Fruit fly (Drosophila melanogaster) whole organism, pupa: ENCODE data around the gene CG32214.
"Not testable (repeated sequence)": the region's sequence is repeated elsewhere in the genome, so short reads cannot be mapped to it uniquely, and the experiment has no call there.

Source experiments
- CG12605 ChIP-seq: fragments of 200-800 bp; sonication (Bioruptor generic); IDR thresholded peaks from 2 replicates; pipeline ENCODE4 v1.3.6; 2022; ENCODE audit warnings: missing biosample characterization, missing genetic modification characterization
- CG34367 ChIP-seq: fragments of 200-800 bp; sonication (Bioruptor generic); optimal IDR thresholded peaks from 2 replicates; lab custom pipeline; 2018; ENCODE audit warnings: missing biosample characterization, mild to moderate bottlenecking, missing genetic modification characterization
- Snoo ChIP-seq: fragments of 200-800 bp; sonication (Bioruptor generic); optimal IDR thresholded peaks from 3 replicates; lab custom pipeline; 2017; ENCODE audit warnings: missing biosample characterization, mild to moderate bottlenecking, missing genetic modification characterization, inconsistent platforms
- gl ChIP-seq: fragments of 200-800 bp; sonication (Bioruptor generic); optimal IDR thresholded peaks from 2 replicates; lab custom pipeline; 2018; ENCODE audit warnings: missing biosample characterization, mild to moderate bottlenecking, missing genetic modification characterization

DNA sequence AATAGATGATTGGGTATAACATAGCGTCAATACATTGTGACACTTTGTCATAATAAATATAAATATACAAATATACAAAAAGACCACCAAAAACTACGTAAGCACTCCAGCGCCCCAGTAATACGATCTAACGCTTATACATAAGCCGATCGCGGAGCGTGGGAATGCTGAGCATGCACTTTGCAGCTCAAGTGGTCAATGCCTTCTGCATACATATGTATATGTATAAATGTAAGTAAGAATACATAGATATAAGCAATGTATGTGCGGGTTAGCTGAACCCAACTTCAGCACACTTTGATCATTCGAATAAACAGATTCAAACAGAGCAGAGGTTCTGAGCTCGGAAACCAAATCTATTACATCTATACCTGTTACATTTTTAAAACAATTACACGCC lies 20.1 kb downstream of the CG32214 start, which contains the start of gene CG32212:
- not testable (repeated sequence) for TF ChIP-seq CG12605 (GFP tag; lab: Robert Waterston, UW); Snoo (tag; lab: Kevin White, UChicago); gl (tag; lab: Kevin White, UChicago); CG34367 (tag; lab: Kevin White, UChicago)
